Fruit fly (Drosophila melanogaster): ENCODE results near the gene I-t.

The I-t gene

DNA sequence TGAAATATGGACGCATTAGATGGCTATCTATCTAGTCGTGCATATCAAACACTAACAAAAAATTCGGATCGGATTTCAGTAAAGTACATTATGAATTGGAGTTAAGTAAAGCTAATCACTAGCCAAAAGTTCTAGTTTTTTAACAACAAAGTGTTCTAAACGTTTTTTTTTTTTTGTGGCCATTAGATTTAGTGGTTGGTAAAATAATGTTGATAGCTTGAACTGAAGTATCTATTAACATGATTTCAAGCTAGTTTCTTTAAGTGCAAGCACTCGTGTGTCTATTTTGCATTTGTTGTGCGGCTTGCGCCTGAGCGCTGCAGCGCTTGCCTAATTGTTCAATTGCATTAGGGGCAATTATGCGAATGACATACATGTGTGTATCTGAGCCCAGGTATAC, 41.2 kb upstream of the I-t start (continued):
- TF ChIP-seq CoRest (tag; optimal IDR thresholded peaks at IDR 0.05) (peak; percentile 3), inv (GFP tag; IDR thresholded peaks at IDR 0.05; ENCODE audit: partially characterized antibody) (no peak), Hr51 (GFP tag; optimal IDR thresholded peaks at IDR 0.05) (peak in 1 of 2 experiments; percentile 31), CG17359 (tag; optimal IDR thresholded peaks at IDR 0.05) (peak; percentile 34), phol (tag; optimal IDR thresholded peaks at IDR 0.05) (peak; percentile 11), dmrt99B (tag; optimal IDR thresholded peaks at IDR 0.05) (peak; percentile 37), chn (GFP tag; optimal IDR thresholded peaks at IDR 0.05) (no peak), CG11695 (GFP tag; IDR thresholded peaks at IDR 0.05) (no peak), bsh (GFP tag; optimal IDR thresholded peaks at IDR 0.05) (peak in 1 of 2 experiments; percentile 9), CG12236 (GFP tag; optimal IDR thresholded peaks at IDR 0.05) (no peak), row (GFP tag; IDR thresholded peaks at IDR 0.05) (0 out of 3 replicates have a peak, but pooled peaks have one; percentile 14), Tbp (GFP tag; optimal IDR thresholded peaks at IDR 0.05) (no peak), CG8089 (GFP tag; optimal IDR thresholded peaks at IDR 0.05) (no peak), Oli (tag; optimal IDR thresholded peaks at IDR 0.05) (peak; percentile 12), pan (optimal IDR thresholded peaks at IDR 0.05) (no peak), pan (GFP tag; optimal IDR thresholded peaks at IDR 0.05 in 1 of 2, IDR thresholded peaks at IDR 0.05 in 1 of 2) (peak in 1 of 2 experiments; percentile 14), Sox102F (GFP tag; optimal IDR thresholded peaks at IDR 0.05) (peak; percentile 27), az2 (GFP tag; optimal IDR thresholded peaks at IDR 0.05) (peak; percentile 7), CG10979 (tag; optimal IDR thresholded peaks at IDR 0.05) (peak; percentile 4), CG15269 (tag; optimal IDR thresholded peaks at IDR 0.05) (peak; percentile 15), corto (GFP tag; optimal IDR thresholded peaks at IDR 0.05) (no peak), p53 (GFP tag; optimal IDR thresholded peaks at IDR 0.05) (no peak)

DNA sequence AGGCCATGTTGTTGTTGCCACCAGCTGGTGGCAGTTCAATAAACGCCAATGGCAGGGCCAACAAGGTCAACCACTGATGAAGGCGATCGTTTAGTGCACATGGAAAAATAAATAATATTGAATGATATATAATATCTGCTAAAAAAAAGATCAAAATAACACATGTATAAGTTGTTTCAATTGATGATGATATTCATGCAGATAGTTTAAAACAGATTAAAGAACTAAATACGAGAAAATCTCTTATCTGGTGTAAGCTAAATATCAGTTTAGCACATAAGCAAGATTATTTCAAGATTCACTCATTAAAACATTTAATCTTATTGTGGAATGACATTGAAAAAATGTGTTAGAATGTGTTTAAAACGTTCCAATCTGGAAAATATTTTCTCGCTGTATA, 40.4 kb upstream of the I-t start:
- TF ChIP-seq CG12391 (tag; optimal IDR thresholded peaks at IDR 0.05) (peak; percentile 65), CG6254 (GFP tag; optimal IDR thresholded peaks at IDR 0.05) (no peak), sima (GFP tag; optimal IDR thresholded peaks at IDR 0.05) (no peak), CG10147 (GFP tag; optimal IDR thresholded peaks at IDR 0.05) (no peak), Ets97D (GFP tag; optimal IDR thresholded peaks at IDR 0.05) (no peak), tna (GFP tag; IDR thresholded peaks at IDR 0.05; ENCODE audit: partially characterized antibody) (no peak), CG2129 (GFP tag; IDR thresholded peaks at IDR 0.05; ENCODE audit: partially characterized antibody) (no peak), br (optimal IDR thresholded peaks at IDR 0.05) (no peak), sens (GFP tag) (peak; percentile 13), abd-A (tag; optimal IDR thresholded peaks at IDR 0.05) (peak; percentile 1), CG7357 (GFP tag; IDR thresholded peaks at IDR 0.05) (peak; percentile 38; the same call in 1 of the 3 replicates), Neu2 (GFP tag; optimal IDR thresholded peaks at IDR 0.05; ENCODE audit: borderline replicate concordance) (no peak), CG11695 (GFP tag; IDR thresholded peaks at IDR 0.05) (0 out of 3 replicates have a peak, but pooled peaks have one; percentile 11), CG2202 (tag; optimal IDR thresholded peaks at IDR 0.05) (no peak), seq (GFP tag; IDR thresholded peaks at IDR 0.05) (no peak), CoRest (tag; optimal IDR thresholded peaks at IDR 0.05) (peak; percentile 64), CG10209 (GFP tag; optimal IDR thresholded peaks at IDR 0.05) (peak; percentile 49), CG1832 (GFP tag; optimal IDR thresholded peaks at IDR 0.05) (no peak), luna (GFP tag; optimal IDR thresholded peaks at IDR 0.05) (no peak), maf-S (GFP tag; optimal IDR thresholded peaks at IDR 0.05) (no peak), CG18011 (GFP tag; optimal IDR thresholded peaks at IDR 0.05) (no peak), CG4282 (GFP tag; optimal IDR thresholded peaks at IDR 0.05) (no peak), CG14860 (GFP tag; IDR thresholded peaks at IDR 0.05; ENCODE audit: partially characterized antibody) (no peak), lab (GFP tag; optimal IDR thresholded peaks at IDR 0.05) (peak; percentile 48), CG12769 (tag; optimal IDR thresholded peaks at IDR 0.05) (no peak), Deaf1 (tag; optimal IDR thresholded peaks at IDR 0.05) (peak; percentile 12), CG17328 (GFP tag; IDR thresholded peaks at IDR 0.05) (0 out of 2 replicates have a peak, but pooled peaks have one; percentile 13), Asciz (GFP tag; optimal IDR thresholded peaks at IDR 0.05) (peak; percentile 45), dysf (GFP tag; IDR thresholded peaks at IDR 0.05) (peak; percentile 38; the same call in 1 of the 3 replicates)
